Worm (Caenorhabditis elegans) whole organism, midembryonic: Measurements from ENCODE around the gene srw-145.

Source experiments
- T22C8.4 ChIP-seq: fragments of 200-800 bp; sonication (Bioruptor generic); IDR thresholded peaks from 2 replicates; pipeline ENCODE4 v1.3.6; 2022; ENCODE audit warnings: missing genetic modification characterization, missing compliant biosample characterization
- cog-1 ChIP-seq: sonication (generic microtip); optimal IDR thresholded peaks from 2 replicates; lab custom pipeline; 2016; ENCODE audit warnings: missing genetic modification characterization, missing compliant biosample characterization
- flt-1 ChIP-seq: fragments of 200-800 bp; sonication (Bioruptor generic); IDR thresholded peaks from 2 replicates; pipeline ENCODE4 v1.3.6; 2022; ENCODE audit warnings: missing genetic modification characterization, missing compliant biosample characterization
- klf-2 ChIP-seq: fragments of 200-800 bp; sonication (Bioruptor generic); conservative IDR thresholded peaks from 2 replicates; pipeline ENCODE4 v1.3.6; 2022; ENCODE audit warnings: missing genetic modification reagents, missing genetic modification characterization, missing compliant biosample characterization
- med-1 ChIP-seq: sonication (generic microtip); optimal IDR thresholded peaks from 2 replicates; lab custom pipeline; 2017; ENCODE audit warnings: missing genetic modification characterization, mild to moderate bottlenecking, missing compliant biosample characterization, antibody characterized with exemption, missing genetic modification reagents; ENCODE audit not compliant: insufficient read depth
- ref-1 ChIP-seq: fragments of 200-800 bp; sonication (Bioruptor generic); conservative IDR thresholded peaks from 2 replicates; pipeline ENCODE4 v1.3.6; 2022; ENCODE audit warnings: missing genetic modification reagents, missing genetic modification characterization, missing compliant biosample characterization
- tab-1 ChIP-seq: fragments of 200-800 bp; sonication (Bioruptor generic); IDR thresholded peaks from 2 replicates; pipeline ENCODE4 v1.3.6; 2022; ENCODE audit warnings: missing genetic modification characterization, missing compliant biosample characterization
- ztf-23 ChIP-seq: fragments of 200-800 bp; sonication (Bioruptor generic); IDR thresholded peaks from 2 replicates; pipeline ENCODE4 v1.3.6; 2022; ENCODE audit warnings: missing genetic modification reagents, missing genetic modification characterization, missing compliant biosample characterization
- ztf-29 ChIP-seq: fragments of 200-800 bp; sonication (Bioruptor generic); IDR thresholded peaks from 2 replicates; pipeline ENCODE4 v1.3.6; 2022; ENCODE audit warnings: missing genetic modification reagents, missing genetic modification characterization, missing compliant biosample characterization

Gene srw-145

DNA sequence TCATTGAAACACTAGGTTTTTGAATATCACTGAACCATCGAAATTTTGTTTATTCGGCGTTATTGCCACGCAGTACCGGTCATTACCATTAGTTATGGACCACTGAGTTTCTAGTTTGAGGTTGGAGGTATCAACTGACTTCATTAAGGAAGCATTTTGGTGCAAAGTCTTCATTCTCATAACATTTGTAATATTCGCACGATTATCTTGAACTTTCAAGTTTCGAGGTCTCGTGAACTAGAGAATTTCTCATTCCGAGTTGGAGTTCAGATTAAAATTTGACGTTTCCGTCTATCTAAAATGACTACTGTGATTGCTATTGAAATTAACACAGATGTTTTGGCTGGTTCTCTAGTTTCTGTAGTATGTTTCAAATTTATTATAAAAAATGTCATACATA is 16.2 kb upstream of the srw-145 start, which contains the start of gene srx-42:
srx-42 (plus strand) TSS at position 301 of the 400 bp plus-strand sequence.
- TF ChIP-seq ztf-29 (GFP tag; lab: Robert Waterston, UW) (no peak), T22C8.4 (no peak), ztf-23 (GFP tag; lab: Robert Waterston, UW) (no peak), ref-1 (GFP tag; lab: Robert Waterston, UW) (no peak), klf-2 (no peak), med-1 (GFP tag; lab: Kevin White, UChicago) (no peak)

DNA sequence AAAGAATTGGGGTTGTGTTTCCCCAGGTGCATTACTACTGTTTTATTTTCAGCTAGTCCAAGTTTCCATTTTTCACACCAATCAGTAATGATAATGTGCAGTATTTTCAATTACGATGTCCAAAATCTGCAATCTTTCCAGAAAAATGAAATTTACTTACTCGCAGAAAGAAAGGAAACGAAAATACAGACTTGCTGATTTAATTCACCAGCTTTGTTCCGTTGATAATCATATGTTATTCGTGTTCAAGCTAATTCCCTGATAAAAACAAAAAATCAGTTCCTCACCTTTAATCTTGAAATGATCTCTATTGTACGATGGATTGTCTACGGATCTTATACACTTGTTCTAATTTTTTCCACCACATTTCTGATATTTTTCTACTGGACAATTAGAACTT is 13.1 kb upstream of the srw-145 start, which contains the start of gene srxa-11:
srxa-11 (plus strand) TSS at position 301 of the 400 bp plus-strand sequence.
- no peak for TF ChIP-seq ztf-29 (GFP tag; lab: Robert Waterston, UW)
- TF ChIP-seq ref-1 (GFP tag; lab: Robert Waterston, UW) = no peak
- no peak for TF ChIP-seq ztf-23 (GFP tag; lab: Robert Waterston, UW)
- no peak for TF ChIP-seq cog-1
- TF ChIP-seq flt-1 (GFP tag; lab: Robert Waterston, UW) = no peak
- TF ChIP-seq T22C8.4 = no peak
- no peak for TF ChIP-seq med-1 (GFP tag; lab: Kevin White, UChicago)
- TF ChIP-seq tab-1 (GFP tag; lab: Robert Waterston, UW) = no peak
- TF ChIP-seq klf-2 = no peak

DNA sequence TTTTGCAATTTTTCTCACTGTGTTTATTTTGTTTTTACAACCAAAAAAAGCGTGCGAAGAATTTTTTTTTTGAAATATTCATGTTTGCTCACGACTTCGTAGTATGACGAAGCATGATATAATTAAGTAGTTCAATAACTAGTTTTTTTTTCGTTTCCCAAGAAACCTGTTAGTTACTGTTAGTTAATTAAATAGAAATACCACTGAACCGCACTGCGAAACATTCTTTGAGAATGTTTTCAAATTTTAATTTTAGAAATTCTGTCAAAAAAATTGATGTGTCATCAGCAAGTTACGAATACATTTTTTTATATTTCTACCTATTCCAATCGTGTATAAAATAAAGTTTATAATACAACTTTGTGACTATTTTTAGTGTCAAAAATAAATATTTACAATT is 10.6 kb upstream of the srw-145 start, which contains the start of gene srxa-12:
srxa-12 (plus strand) TSS at position 301 of the 400 bp plus-strand sequence.
- TF ChIP-seq med-1 (GFP tag; lab: Kevin White, UChicago) = no peak
- TF ChIP-seq flt-1 (GFP tag; lab: Robert Waterston, UW) = no peak
- no peak for TF ChIP-seq ztf-29 (GFP tag; lab: Robert Waterston, UW)
- TF ChIP-seq klf-2 = no peak
- no peak for TF ChIP-seq ref-1 (GFP tag; lab: Robert Waterston, UW)
- TF ChIP-seq tab-1 (GFP tag; lab: Robert Waterston, UW) = no peak
- no peak for TF ChIP-seq T22C8.4
- TF ChIP-seq cog-1 = no peak
- TF ChIP-seq ztf-23 (GFP tag; lab: Robert Waterston, UW) = no peak

DNA sequence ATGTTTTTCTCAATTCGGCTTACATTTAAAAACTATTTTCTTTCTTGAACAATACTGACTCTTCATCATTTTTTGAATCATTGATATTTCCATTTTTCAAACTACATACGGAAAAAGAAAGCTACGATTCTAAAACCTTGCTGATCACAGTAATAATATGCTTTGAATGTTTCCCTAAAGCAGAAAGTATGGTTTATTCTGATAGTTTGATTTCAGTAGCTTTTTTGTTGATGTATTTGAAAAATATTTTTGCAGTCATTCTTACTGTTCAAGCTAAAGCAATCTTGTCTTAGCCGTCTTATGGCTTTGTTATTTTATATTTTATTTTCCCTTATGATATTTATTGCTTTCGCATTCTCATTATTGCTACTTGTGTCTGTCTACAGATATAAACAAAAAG is 7.4 kb upstream of the srw-145 start, which contains the start of gene srxa-13:
srxa-13 (plus strand) TSS at position 301 of the 400 bp plus-strand sequence.
- TF ChIP-seq T22C8.4 (no peak), tab-1 (GFP tag; lab: Robert Waterston, UW) (no peak), ztf-29 (GFP tag; lab: Robert Waterston, UW) (no peak), med-1 (GFP tag; lab: Kevin White, UChicago) (no peak), ref-1 (GFP tag; lab: Robert Waterston, UW) (no peak), flt-1 (GFP tag; lab: Robert Waterston, UW) (no peak), klf-2 (no peak), cog-1 (no peak), ztf-23 (GFP tag; lab: Robert Waterston, UW) (no peak)

DNA sequence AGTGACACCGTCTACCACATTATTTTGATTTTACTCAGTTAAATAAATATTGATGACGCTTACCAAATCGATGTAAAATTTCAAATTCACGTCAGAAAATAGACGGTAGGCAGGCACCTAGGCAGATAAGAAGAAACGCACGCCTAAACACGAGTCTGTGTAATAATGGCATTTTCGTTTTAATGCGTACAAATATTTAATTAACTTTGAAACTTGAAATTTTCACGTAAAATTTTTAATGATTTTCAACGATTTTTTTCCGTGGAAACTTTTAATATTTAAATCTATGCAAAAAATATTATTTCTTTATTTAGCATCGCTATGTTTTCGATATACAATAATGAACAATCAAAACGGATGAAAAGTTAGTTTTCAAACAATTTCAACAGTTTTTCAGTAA is 5.7 kb upstream of the srw-145 start, which contains the start of gene C06B3.16:
C06B3.16 (plus strand) TSS at position 301 of the 400 bp plus-strand sequence.
- no peak for TF ChIP-seq ztf-29 (GFP tag; lab: Robert Waterston, UW)
- TF ChIP-seq cog-1 = no peak
- TF ChIP-seq ztf-23 (GFP tag; lab: Robert Waterston, UW) = no peak
- no peak for TF ChIP-seq klf-2
- TF ChIP-seq flt-1 (GFP tag; lab: Robert Waterston, UW) = no peak

DNA sequence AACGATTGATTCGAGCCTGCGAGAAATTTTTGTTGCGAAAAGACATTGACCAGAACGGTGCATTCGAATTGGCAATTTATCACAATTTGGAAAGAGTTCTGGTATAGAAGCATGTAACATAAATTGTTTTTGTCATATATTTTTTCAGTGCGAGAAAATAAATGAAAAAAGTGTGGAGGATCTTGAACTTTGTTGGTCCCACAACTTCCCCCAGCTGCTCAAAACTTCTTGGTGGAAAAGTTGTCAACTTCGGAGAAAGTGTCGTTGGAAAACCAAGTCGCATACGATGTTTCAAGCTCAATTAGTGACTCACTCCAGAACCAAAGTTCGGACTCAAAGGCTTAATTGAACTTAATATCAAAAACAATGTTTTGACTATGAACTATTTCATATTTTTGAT is 5.0 kb upstream of the srw-145 start:
- TF ChIP-seq cog-1 = no peak
- TF ChIP-seq tab-1 (GFP tag; lab: Robert Waterston, UW) = no peak
- TF ChIP-seq ztf-29 (GFP tag; lab: Robert Waterston, UW) = no peak

DNA sequence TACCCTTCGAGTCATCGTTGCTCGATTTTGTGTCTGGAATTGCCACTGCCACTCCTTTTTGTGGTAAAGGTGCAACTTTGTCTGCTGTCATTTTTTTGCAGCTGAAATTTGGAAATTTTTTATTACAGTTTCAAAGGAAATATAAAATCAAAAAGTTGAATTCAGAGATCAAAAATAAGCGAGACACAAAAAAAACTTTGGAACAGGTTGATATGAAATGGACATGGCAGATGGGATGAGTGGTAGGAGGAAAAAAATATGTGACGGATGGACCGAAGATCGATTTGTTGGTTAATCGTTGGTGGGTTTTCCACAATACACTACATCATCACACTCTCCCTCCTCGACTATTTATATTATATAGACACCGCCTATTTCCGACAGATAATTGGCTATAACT is 2.4 kb upstream of the srw-145 start, which contains the start of gene R10D12.1:
R10D12.1 (minus strand) TSS at position 101 of the 400 bp plus-strand sequence.
- TF ChIP-seq ztf-23 (GFP tag; lab: Robert Waterston, UW) = no peak
- no peak for TF ChIP-seq tab-1 (GFP tag; lab: Robert Waterston, UW)
- TF ChIP-seq klf-2 = no peak
- TF ChIP-seq med-1 (GFP tag; lab: Kevin White, UChicago) = no peak
- no peak for TF ChIP-seq ref-1 (GFP tag; lab: Robert Waterston, UW)
- no peak for TF ChIP-seq flt-1 (GFP tag; lab: Robert Waterston, UW)
- TF ChIP-seq ztf-29 (GFP tag; lab: Robert Waterston, UW) = no peak

DNA sequence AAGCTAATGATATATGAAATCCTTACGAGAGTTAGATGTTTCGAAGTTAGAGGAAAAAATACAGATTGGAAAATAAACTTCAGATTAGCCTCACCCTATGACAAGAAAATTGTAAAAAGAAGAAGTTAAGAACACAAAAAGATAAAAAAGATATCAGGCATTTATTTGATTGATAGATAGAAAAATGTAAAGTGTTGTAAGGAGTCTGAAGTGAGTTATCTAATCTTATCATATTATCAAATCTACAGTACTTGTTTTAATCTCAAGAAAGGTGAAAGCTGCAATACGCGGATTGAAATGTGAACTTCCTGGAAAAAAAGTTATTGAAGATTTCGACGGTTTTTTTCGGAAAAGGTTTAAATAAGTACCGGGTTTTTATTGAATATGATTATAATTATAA is 1.5 kb upstream of the srw-145 start:
- TF ChIP-seq tab-1 (GFP tag; lab: Robert Waterston, UW) (no peak), med-1 (GFP tag; lab: Kevin White, UChicago) (no peak), ztf-29 (GFP tag; lab: Robert Waterston, UW) (no peak), ref-1 (GFP tag; lab: Robert Waterston, UW) (no peak), flt-1 (GFP tag; lab: Robert Waterston, UW) (no peak), T22C8.4 (no peak), klf-2 (no peak), cog-1 (no peak), ztf-23 (GFP tag; lab: Robert Waterston, UW) (no peak)

DNA sequence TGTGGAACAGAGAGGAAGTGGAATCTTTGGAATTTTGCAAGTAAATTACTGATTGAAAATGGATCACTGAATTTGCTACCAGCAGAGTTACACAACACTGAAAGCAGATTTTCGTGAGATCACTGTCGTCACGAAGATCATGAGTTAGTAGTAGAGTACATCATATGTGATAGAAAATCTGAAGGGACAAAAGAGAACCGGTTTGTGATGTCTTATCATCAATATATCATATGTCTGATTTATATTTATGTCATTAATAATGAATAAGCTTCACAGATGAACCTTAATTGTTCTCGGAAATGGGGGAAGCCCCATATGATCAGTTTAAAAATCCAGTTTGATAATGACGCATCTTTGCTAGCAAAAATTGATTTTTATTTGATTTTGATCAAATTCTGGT is 898 bp upstream of the srw-145 start:
- TF ChIP-seq T22C8.4 = no peak

DNA sequence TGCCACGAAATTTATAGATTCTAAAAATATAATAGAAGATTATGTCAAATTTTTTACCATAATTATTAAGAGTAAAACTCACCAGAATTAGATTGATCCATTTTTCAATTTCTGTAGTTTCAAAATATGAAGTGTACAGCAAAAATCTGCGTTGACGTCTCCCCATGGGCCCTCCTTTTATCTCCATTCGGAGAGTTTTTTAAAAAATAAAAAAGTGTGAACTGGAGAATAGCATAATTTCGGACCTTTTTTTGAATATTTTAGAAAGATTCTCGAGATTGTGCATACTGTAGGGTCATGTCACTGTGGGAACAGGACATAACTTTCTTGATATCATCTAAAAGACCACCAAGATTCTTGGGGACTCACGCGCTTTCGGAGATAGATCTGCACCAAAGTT is 5.1 kb downstream of the srw-145 start, which contains the start of gene dpr-1:
dpr-1 (minus strand) TSS at position 101 of the 400 bp plus-strand sequence.
- TF ChIP-seq T22C8.4 (no peak), med-1 (GFP tag; lab: Kevin White, UChicago) (no peak), tab-1 (GFP tag; lab: Robert Waterston, UW) (no peak), ztf-29 (GFP tag; lab: Robert Waterston, UW) (no peak), cog-1 (no peak), flt-1 (GFP tag; lab: Robert Waterston, UW) (no peak), ref-1 (GFP tag; lab: Robert Waterston, UW) (no peak)
